Fruit fly (Drosophila melanogaster): ENCODE measurements around the gene knk.

- TF ChIP-seq Myc (optimal IDR thresholded peaks at IDR 0.05) (no peak), insv (optimal IDR thresholded peaks at IDR 0.05) (no peak), psq (optimal IDR thresholded peaks at IDR 0.05) (no peak)
Measured at dm6 chr3R:10098296-10098675, 27.2 kb downstream of the knk start.
